Fruit fly (Drosophila melanogaster): ENCODE results near the gene CG14855.

CG14855 gene

DNA sequence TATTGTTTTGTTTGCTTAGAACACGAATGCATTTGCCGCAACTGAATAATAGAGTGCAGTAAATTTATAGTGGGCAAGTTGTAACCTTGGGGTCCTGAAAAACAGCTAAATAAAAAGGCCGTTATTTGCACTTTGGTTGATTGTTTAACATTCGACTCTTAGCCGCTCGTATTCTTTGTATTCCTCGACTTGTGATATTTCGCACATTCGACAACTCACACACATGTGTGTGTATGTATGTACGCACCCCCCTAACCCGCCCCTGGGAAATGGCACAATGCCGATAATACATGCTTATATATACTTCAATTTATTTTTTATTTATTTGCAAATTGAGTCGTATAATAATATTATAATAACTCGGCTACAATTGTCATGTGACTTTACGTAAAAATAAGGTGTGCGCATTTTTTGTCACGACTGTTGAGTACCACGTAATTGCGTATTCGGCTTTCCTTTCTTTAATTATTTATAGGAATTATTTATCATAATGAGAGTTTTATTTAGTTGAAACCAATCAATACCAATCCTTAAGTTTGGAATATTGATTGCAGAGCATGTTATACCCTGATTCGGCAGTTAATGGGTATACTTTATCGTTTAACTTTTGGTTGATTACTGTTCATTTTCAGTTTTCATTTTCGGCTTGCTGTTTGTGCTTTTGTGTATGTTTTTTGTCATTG, 41.2 kb upstream of the CG14855 start (continued):
- TF ChIP-seq zf30C (GFP tag; optimal IDR thresholded peaks at IDR 0.05), result no peak
- TF ChIP-seq CG2678 (tag; optimal IDR thresholded peaks at IDR 0.05), result peak; percentile 68
- no peak for TF ChIP-seq chn (GFP tag; optimal IDR thresholded peaks at IDR 0.05)
- no peak for TF ChIP-seq ewg (GFP tag; optimal IDR thresholded peaks at IDR 0.05)
- TF ChIP-seq CG3407 (GFP tag; optimal IDR thresholded peaks at IDR 0.05), result no peak
- TF ChIP-seq CG12155 (GFP tag; optimal IDR thresholded peaks at IDR 0.05), result no peak
- 0 out of 3 replicates have a peak, but pooled peaks have one; percentile 52 for TF ChIP-seq zfh1 (GFP tag; IDR thresholded peaks at IDR 0.05)
- no peak for TF ChIP-seq btn (GFP tag; optimal IDR thresholded peaks at IDR 0.05)
- TF ChIP-seq run (tag; optimal IDR thresholded peaks at IDR 0.05), result no peak
- TF ChIP-seq Pdp1 (GFP tag; optimal IDR thresholded peaks at IDR 0.05), result peak; percentile 3 to 22
- TF ChIP-seq CG13775 (GFP tag; optimal IDR thresholded peaks at IDR 0.05), result no peak
- peak; percentile 6 for TF ChIP-seq Six4 (GFP tag; optimal IDR thresholded peaks at IDR 0.05)
- TF ChIP-seq Rfx (GFP tag; IDR thresholded peaks at IDR 0.05), result peak; percentile 68
- TF ChIP-seq CG15514 (GFP tag; optimal IDR thresholded peaks at IDR 0.05), result peak; percentile 18
- no peak for TF ChIP-seq gfzf (GFP tag; optimal IDR thresholded peaks at IDR 0.05)
- TF ChIP-seq Poxn (GFP tag; IDR thresholded peaks at IDR 0.05), result no peak
- no peak for TF ChIP-seq CG10543 (GFP tag; optimal IDR thresholded peaks at IDR 0.05)
- TF ChIP-seq CG42726 (GFP tag; IDR thresholded peaks at IDR 0.05; ENCODE audit: partially characterized antibody), result no peak
- no peak for TF ChIP-seq ash1 (GFP tag; optimal IDR thresholded peaks at IDR 0.05)
- TF ChIP-seq Hr51 (GFP tag; optimal IDR thresholded peaks at IDR 0.05), result peak in 1 of 2 experiments; percentile 47
- TF ChIP-seq Taf1 (GFP tag; IDR thresholded peaks at IDR 0.05), result no peak
- TF ChIP-seq otp (GFP tag; IDR thresholded peaks at IDR 0.05), result no peak
- no peak for TF ChIP-seq Dip2 (GFP tag; IDR thresholded peaks at IDR 0.05)
- TF ChIP-seq crc (GFP tag; optimal IDR thresholded peaks at IDR 0.05), result no peak
- peak; percentile 23 for TF ChIP-seq CG10147 (GFP tag; optimal IDR thresholded peaks at IDR 0.05)
- peak; percentile 50; the same call in 1 of the 2 replicates for TF ChIP-seq sob (GFP tag; IDR thresholded peaks at IDR 0.05)
- TF ChIP-seq CG10209 (GFP tag; optimal IDR thresholded peaks at IDR 0.05), result peak; percentile 13
- TF ChIP-seq CG4404 (GFP tag; IDR thresholded peaks at IDR 0.05), result no peak
- TF ChIP-seq CG11695 (GFP tag; IDR thresholded peaks at IDR 0.05), result 0 out of 3 replicates have a peak, but pooled peaks have one; percentile 51
- TF ChIP-seq CG6791 (GFP tag; IDR thresholded peaks at IDR 0.05; ENCODE audit: partially characterized antibody), result no peak
- peak; percentile 39 for TF ChIP-seq grau (tag; optimal IDR thresholded peaks at IDR 0.05)
- TF ChIP-seq CG12104 (GFP tag; optimal IDR thresholded peaks at IDR 0.05), result no peak
- TF ChIP-seq CG15269 (tag; optimal IDR thresholded peaks at IDR 0.05), result peak; percentile 43
- TF ChIP-seq chinmo (GFP tag; IDR thresholded peaks at IDR 0.05; ENCODE audit: partially characterized antibody), result no peak
- TF ChIP-seq NK7.1 (GFP tag; optimal IDR thresholded peaks at IDR 0.05), result no peak
- TF ChIP-seq CG13123 (GFP tag; optimal IDR thresholded peaks at IDR 0.05), result no peak
- peak; percentile 60 for TF ChIP-seq Med (GFP tag)
- peak; percentile 58 for TF ChIP-seq cwo (GFP tag; optimal IDR thresholded peaks at IDR 0.05)
- no peak for TF ChIP-seq CG31224 (GFP tag; IDR thresholded peaks at IDR 0.05)
- peak; percentile 16 for TF ChIP-seq org-1 (GFP tag; optimal IDR thresholded peaks at IDR 0.05)
- no peak for TF ChIP-seq CG10959 (GFP tag; IDR thresholded peaks at IDR 0.05)
- no peak for TF ChIP-seq HLHmδ (GFP tag; optimal IDR thresholded peaks at IDR 0.05)
- no peak for TF ChIP-seq gsb-n (tag; optimal IDR thresholded peaks at IDR 0.05)
- TF ChIP-seq Hr78 (GFP tag; optimal IDR thresholded peaks at IDR 0.05), result no peak
- no peak for TF ChIP-seq CG31388 (GFP tag; optimal IDR thresholded peaks at IDR 0.05)
- no peak for TF ChIP-seq nom (GFP tag; optimal IDR thresholded peaks at IDR 0.05)
- TF ChIP-seq unc-4 (GFP tag; IDR thresholded peaks at IDR 0.05; ENCODE audit: partially characterized antibody), result no peak
- TF ChIP-seq CG10462 (GFP tag; optimal IDR thresholded peaks at IDR 0.05), result no peak
